Fruit fly (Drosophila melanogaster) whole organism, embryonic: ENCODE measurements around the gene Rab30.

Source experiments
- B-H2 ChIP-seq: fragments of 200-800 bp; sonication (Bioruptor generic); optimal IDR thresholded peaks from 2 replicates; lab custom pipeline; 2018; ENCODE audit warnings: missing biosample characterization, mild to moderate bottlenecking, missing genetic modification characterization
- Bgb ChIP-seq: fragments of 200-800 bp; sonication (Bioruptor generic); IDR thresholded peaks from 2 replicates; pipeline ENCODE4 v1.3.6; 2022; ENCODE audit warnings: missing biosample characterization, missing genetic modification characterization; ENCODE audit not compliant: partially characterized antibody
- CG11398 ChIP-seq: fragments of 200-800 bp; sonication (Bioruptor generic); optimal IDR thresholded peaks from 2 replicates; lab custom pipeline; 2016; ENCODE audit warnings: missing biosample characterization, missing genetic modification characterization
- CG12071 ChIP-seq: fragments of 200-800 bp; sonication (Bioruptor generic); optimal IDR thresholded peaks from 3 replicates; lab custom pipeline; 2018; ENCODE audit warnings: missing biosample characterization, mild to moderate bottlenecking, missing genetic modification characterization
- CG12236 ChIP-seq: fragments of 200-800 bp; sonication (Bioruptor generic); optimal IDR thresholded peaks from 2 replicates; lab custom pipeline; 2016; ENCODE audit warnings: missing biosample characterization, missing genetic modification characterization
- CG14860 ChIP-seq: fragments of 200-800 bp; sonication (Bioruptor generic); IDR thresholded peaks from 3 replicates; pipeline ENCODE4 v1.3.6; 2022; ENCODE audit warnings: missing biosample characterization, missing genetic modification characterization; ENCODE audit not compliant: partially characterized antibody
- CG1529 ChIP-seq: fragments of 200-800 bp; sonication (Bioruptor generic); optimal IDR thresholded peaks from 3 replicates; lab custom pipeline; 2018; ENCODE audit warnings: missing biosample characterization, missing genetic modification characterization
- CG1647 ChIP-seq: fragments of 200-800 bp; sonication (Bioruptor generic); optimal IDR thresholded peaks from 3 replicates; lab custom pipeline; 2016; ENCODE audit warnings: missing biosample characterization, missing genetic modification characterization
- CG17568 ChIP-seq: fragments of 200-800 bp; sonication (Bioruptor generic); optimal IDR thresholded peaks from 2 replicates; lab custom pipeline; 2018; ENCODE audit warnings: missing biosample characterization, mild to moderate bottlenecking, missing genetic modification characterization, moderate library complexity
- CG17829 ChIP-seq: fragments of 200-800 bp; optimal IDR thresholded peaks from 2 replicates; lab custom pipeline; 2019; ENCODE audit warnings: missing biosample characterization, mild to moderate bottlenecking, missing genetic modification characterization, moderate library complexity
- CG2120 ChIP-seq: fragments of 200-800 bp; sonication (Bioruptor generic); optimal IDR thresholded peaks from 3 replicates; lab custom pipeline; 2016; ENCODE audit warnings: missing biosample characterization, missing genetic modification characterization
- CG2678 ChIP-seq: fragments of 200-800 bp; sonication (Bioruptor generic); optimal IDR thresholded peaks from 3 replicates; lab custom pipeline; 2019; ENCODE audit warnings: missing biosample characterization, mild to moderate bottlenecking, missing genetic modification characterization, moderate library complexity
- CG2712 ChIP-seq: fragments of 200-800 bp; optimal IDR thresholded peaks from 3 replicates; lab custom pipeline; 2019; ENCODE audit warnings: missing biosample characterization, mild to moderate bottlenecking, missing genetic modification characterization, moderate library complexity
- CG32772 ChIP-seq: fragments of 200-800 bp; sonication (Bioruptor generic); IDR thresholded peaks from 2 replicates; pipeline ENCODE4 v1.3.6; 2022; ENCODE audit warnings: missing biosample characterization, missing genetic modification characterization
- CG3281 ChIP-seq: fragments of 200-800 bp; sonication (Bioruptor generic); optimal IDR thresholded peaks from 3 replicates; lab custom pipeline; 2017; ENCODE audit warnings: missing biosample characterization, mild to moderate bottlenecking, missing genetic modification characterization
- CG3838 ChIP-seq: fragments of 200-800 bp; sonication (Bioruptor generic); optimal IDR thresholded peaks from 3 replicates; lab custom pipeline; 2016; ENCODE audit warnings: missing biosample characterization, missing genetic modification characterization
- CG3847 ChIP-seq: fragments of 200-800 bp; sonication (Bioruptor generic); IDR thresholded peaks from 2 replicates; pipeline ENCODE4 v1.3.6; 2022; ENCODE audit warnings: missing biosample characterization, missing genetic modification characterization
- CG6683 ChIP-seq: fragments of 200-800 bp; sonication (Bioruptor generic); optimal IDR thresholded peaks from 2 replicates; lab custom pipeline; 2017; ENCODE audit warnings: missing biosample characterization, mild to moderate bottlenecking, missing genetic modification characterization, missing genetic modification reagents
- D ChIP-seq, 2 experiments: fragments of 200-800 bp in 1 of 2; fragments of >200 bp in 1 of 2; sonication (Bioruptor generic) in 1 of 2; optimal IDR thresholded peaks; 2 replicates in 1 of 2; 3 replicates in 1 of 2; lab custom pipeline; 2017; ENCODE audit warnings: mild to moderate bottlenecking in 1 of 2, missing biosample characterization in 1 of 2, missing genetic modification characterization in 1 of 2, missing genetic modification reagents in 1 of 2
- D19A ChIP-seq: fragments of 200-800 bp; optimal IDR thresholded peaks from 3 replicates; lab custom pipeline; 2019; ENCODE audit warnings: missing biosample characterization, mild to moderate bottlenecking, missing genetic modification characterization, moderate library complexity
- Dfd ChIP-seq, 2 experiments: fragments of >200 bp; optimal IDR thresholded peaks; 2 replicates each; lab custom pipeline; 2017; ENCODE audit warnings: missing biosample characterization in 2 of 2, missing genetic modification characterization in 2 of 2
- Dp ChIP-seq: fragments of 200-800 bp; sonication (Bioruptor generic); optimal IDR thresholded peaks from 2 replicates; lab custom pipeline; 2018; ENCODE audit warnings: missing biosample characterization, mild to moderate bottlenecking, missing genetic modification characterization, moderate library complexity
- Hr51 ChIP-seq, 2 experiments: fragments of 200-800 bp; sonication (Bioruptor generic); optimal IDR thresholded peaks; 2 replicates in 1 of 2; 3 replicates in 1 of 2; lab custom pipeline; 2016 to 2018; ENCODE audit warnings: missing biosample characterization in 2 of 2, missing genetic modification characterization in 2 of 2, mild to moderate bottlenecking in 1 of 2, moderate library complexity in 1 of 2
- NFAT ChIP-seq: fragments of 200-800 bp; sonication (Bioruptor generic); IDR thresholded peaks from 2 replicates; pipeline ENCODE4 v1.3.6; 2022; ENCODE audit warnings: missing biosample characterization, missing genetic modification characterization
- Sox100B ChIP-seq: fragments of 200-800 bp; sonication (Bioruptor generic); optimal IDR thresholded peaks from 3 replicates; lab custom pipeline; 2018; ENCODE audit warnings: missing biosample characterization, mild to moderate bottlenecking, missing genetic modification characterization
- Sox102F ChIP-seq: fragments of 200-800 bp; sonication (Bioruptor generic); optimal IDR thresholded peaks from 2 replicates; lab custom pipeline; 2018; ENCODE audit warnings: missing biosample characterization, mild to moderate bottlenecking, missing genetic modification characterization, moderate library complexity
- TFAM ChIP-seq: fragments of 200-800 bp; sonication (Bioruptor generic); optimal IDR thresholded peaks from 2 replicates; lab custom pipeline; 2017; ENCODE audit warnings: missing biosample characterization, missing genetic modification characterization, inconsistent platforms
- YL-1 ChIP-seq: fragments of 200-800 bp; sonication (Bioruptor generic); optimal IDR thresholded peaks from 3 replicates; lab custom pipeline; 2017; ENCODE audit warnings: missing biosample characterization, mild to moderate bottlenecking, missing genetic modification characterization
- corto ChIP-seq: fragments of 200-800 bp; sonication (Bioruptor generic); optimal IDR thresholded peaks from 2 replicates; lab custom pipeline; 2016; ENCODE audit warnings: missing biosample characterization, mild to moderate bottlenecking, missing genetic modification characterization, moderate library complexity
- dpn ChIP-seq, 2 experiments: fragments of 200-800 bp; sonication (Bioruptor generic); optimal IDR thresholded peaks; 3 replicates each; lab custom pipeline; 2016; ENCODE audit warnings: missing biosample characterization in 2 of 2, missing genetic modification characterization in 2 of 2
- ewg ChIP-seq: fragments of 200-800 bp; sonication (Bioruptor generic); optimal IDR thresholded peaks from 3 replicates; lab custom pipeline; 2017; ENCODE audit warnings: mild to moderate bottlenecking, missing biosample characterization, missing genetic modification reagents, missing genetic modification characterization
- exex ChIP-seq: fragments of 200-800 bp; sonication (Bioruptor generic); optimal IDR thresholded peaks from 4 replicates; lab custom pipeline; 2018; ENCODE audit warnings: missing biosample characterization, mild to moderate bottlenecking, missing genetic modification characterization, moderate library complexity
- gce ChIP-seq: fragments of 200-800 bp; sonication (Bioruptor generic); IDR thresholded peaks from 3 replicates; pipeline ENCODE4 v1.3.6; 2022; ENCODE audit warnings: missing biosample characterization, missing genetic modification characterization
- hbn ChIP-seq: fragments of 200-800 bp; sonication (Bioruptor generic); IDR thresholded peaks from 2 replicates; pipeline ENCODE4 v1.3.6; 2022; ENCODE audit warnings: missing biosample characterization, missing genetic modification characterization; ENCODE audit not compliant: partially characterized antibody
- ken ChIP-seq: fragments of 200-800 bp; sonication (Bioruptor generic); IDR thresholded peaks from 3 replicates; pipeline ENCODE4 v1.3.6; 2022; ENCODE audit warnings: missing biosample characterization, missing genetic modification characterization
- lov ChIP-seq, 2 experiments: fragments of 200-800 bp in 1 of 2; fragments of >200 bp in 1 of 2; sonication (Bioruptor generic) in 1 of 2; IDR thresholded peaks in 1 of 2; optimal IDR thresholded peaks in 1 of 2; 2 replicates in 1 of 2; 3 replicates in 1 of 2; pipeline versions ENCODE4 v1.3.6 to Lab custom; 2017 to 2022; ENCODE audit warnings: missing biosample characterization in 1 of 2, missing genetic modification characterization in 1 of 2
- nom ChIP-seq: fragments of 200-800 bp; sonication (Bioruptor generic); optimal IDR thresholded peaks from 2 replicates; lab custom pipeline; 2017; ENCODE audit warnings: missing biosample characterization, missing genetic modification characterization, mild to moderate bottlenecking, moderate library complexity, missing genetic modification reagents
- psq ChIP-seq: fragments of 200-800 bp; sonication (Bioruptor generic); optimal IDR thresholded peaks from 2 replicates; lab custom pipeline; 2017; ENCODE audit warnings: missing biosample characterization, missing genetic modification characterization
- sc ChIP-seq, 3 experiments: fragments of >200 bp in 2 of 3; fragments of 200-800 bp in 1 of 3; sonication (Bioruptor generic) in 1 of 3; optimal IDR thresholded peaks; 2 replicates in 2 of 3; 3 replicates in 1 of 3; lab custom pipeline; 2017; ENCODE audit warnings: mild to moderate bottlenecking in 1 of 3, missing biosample characterization in 1 of 3, missing genetic modification characterization in 1 of 3, missing genetic modification reagents in 1 of 3
- so ChIP-seq: fragments of 200-800 bp; sonication (Bioruptor generic); IDR thresholded peaks from 3 replicates; pipeline ENCODE4 v1.3.6; 2022; ENCODE audit warnings: missing biosample characterization, missing genetic modification characterization
- sqz ChIP-seq: fragments of 200-800 bp; sonication (Bioruptor generic); optimal IDR thresholded peaks from 3 replicates; lab custom pipeline; 2018; ENCODE audit warnings: missing biosample characterization, mild to moderate bottlenecking, missing genetic modification characterization
- tna ChIP-seq: fragments of 200-800 bp; sonication (Bioruptor generic); IDR thresholded peaks from 2 replicates; pipeline ENCODE4 v1.3.6; 2022; ENCODE audit warnings: missing biosample characterization, missing genetic modification characterization; ENCODE audit not compliant: partially characterized antibody
- usp ChIP-seq: fragments of >200 bp; optimal IDR thresholded peaks from 2 replicates; lab custom pipeline; 2017; ENCODE audit warnings: missing biosample characterization, missing genetic modification characterization
- vnd ChIP-seq: fragments of 200-800 bp; sonication (Bioruptor generic); IDR thresholded peaks from 3 replicates; pipeline ENCODE4 v1.3.6; 2022; ENCODE audit warnings: missing biosample characterization, missing genetic modification characterization; ENCODE audit not compliant: partially characterized antibody
- zen2 ChIP-seq: fragments of 200-800 bp; sonication (Bioruptor generic); IDR thresholded peaks from 3 replicates; pipeline ENCODE4 v1.3.6; 2022; ENCODE audit warnings: missing biosample characterization, missing genetic modification characterization; ENCODE audit not compliant: partially characterized antibody
- zfh2 ChIP-seq: fragments of 200-800 bp; sonication (Bioruptor generic); optimal IDR thresholded peaks from 2 replicates; lab custom pipeline; 2016; ENCODE audit warnings: missing biosample characterization, missing genetic modification characterization

Rab30 gene

dm6 chr2L:7056189-7056926 is 24.0 kb upstream of the Rab30 start, which contains the start of gene Mnn1 (continued):
- TF ChIP-seq sqz: peak; percentile 93
- no peak for TF ChIP-seq Sox100B (GFP tag; lab: Kevin White, UChicago)
- TF ChIP-seq CG1529: no peak
- TF ChIP-seq corto: no peak
- TF ChIP-seq CG2712 (tag; lab: Kevin White, UChicago): peak; percentile 47
- no peak for TF ChIP-seq CG3838 (GFP tag; lab: Kevin White, UChicago)
- peak; percentile 63 for TF ChIP-seq zfh2
- TF ChIP-seq CG11398 (GFP tag; lab: Kevin White, UChicago): peak; percentile 53
- no peak for TF ChIP-seq nom
- no peak for TF ChIP-seq so (GFP tag; lab: Robert Waterston, UW)
- TF ChIP-seq Bgb (GFP tag; lab: Robert Waterston, UW): peak; percentile 56; the same call in 1 of the 2 replicates
- peak; percentile 32 for TF ChIP-seq CG3281
- TF ChIP-seq ken: peak; percentile 64; the same call in 2 of the 3 replicates
- no peak for TF ChIP-seq CG12071
- no peak for TF ChIP-seq D19A (tag; lab: Kevin White, UChicago)
- peak; percentile 61 for TF ChIP-seq CG17829 (tag; lab: Kevin White, UChicago)
- peak; percentile 56; the same call in 1 of the 2 replicates for TF ChIP-seq CG32772 (GFP tag; lab: Robert Waterston, UW)
- TF ChIP-seq CG3847 (GFP tag; lab: Robert Waterston, UW): peak; percentile 74
- peak; percentile 98 for TF ChIP-seq Dp (GFP tag; lab: Kevin White, UChicago)
- no peak for TF ChIP-seq zen2 (GFP tag; lab: Robert Waterston, UW)
- TF ChIP-seq Dfd (GFP tag; optimal IDR thresholded peaks at IDR 0.05; lab: Kevin White, UChicago): no peak
- TF ChIP-seq Sox102F (GFP tag; lab: Kevin White, UChicago): no peak
- TF ChIP-seq CG14860 (GFP tag; lab: Robert Waterston, UW): no peak
- TF ChIP-seq exex: no peak
- no peak for TF ChIP-seq CG17568 (GFP tag; lab: Kevin White, UChicago)
- TF ChIP-seq hbn (GFP tag; lab: Robert Waterston, UW): no peak
- peak; percentile 22; the same call in 1 of the 2 replicates for TF ChIP-seq NFAT
- TF ChIP-seq lov (optimal IDR thresholded peaks at IDR 0.05; lab: Kevin White, UChicago): no peak
- 0 out of 3 replicates have a peak, but pooled peaks have one; percentile 31 for TF ChIP-seq lov (GFP tag; IDR thresholded peaks at IDR 0.05; lab: Robert Waterston, UW)
- no peak for TF ChIP-seq CG2678 (tag; lab: Kevin White, UChicago)
- peak; percentile 99 for TF ChIP-seq YL-1 (GFP tag; lab: Kevin White, UChicago)
- TF ChIP-seq CG1647 (GFP tag; lab: Kevin White, UChicago): peak; percentile 29
- no peak for TF ChIP-seq vnd (GFP tag; lab: Robert Waterston, UW)
- peak; percentile 76 for TF ChIP-seq B-H2 (GFP tag; lab: Kevin White, UChicago)
- no peak for TF ChIP-seq CG12236 (GFP tag; lab: Kevin White, UChicago)
- TF ChIP-seq ewg (GFP tag; lab: Kevin White, UChicago): no peak
- TF ChIP-seq CG2120 (GFP tag; lab: Kevin White, UChicago): peak; percentile 64
- no peak for TF ChIP-seq gce (GFP tag; lab: Robert Waterston, UW)
- peak; percentile 86 for TF ChIP-seq D (optimal IDR thresholded peaks at IDR 0.05; lab: Kevin White, UChicago)
- no peak for TF ChIP-seq D (GFP tag; optimal IDR thresholded peaks at IDR 0.05; lab: Kevin White, UChicago)
- no peak for TF ChIP-seq TFAM
- peak; percentile 26; the same call in 1 of the 2 replicates for TF ChIP-seq tna (GFP tag; lab: Robert Waterston, UW)
- no peak for TF ChIP-seq psq (GFP tag; lab: Kevin White, UChicago)
- no peak for TF ChIP-seq CG6683 (GFP tag; lab: Kevin White, UChicago)
- TF ChIP-seq usp (GFP tag; lab: Kevin White, UChicago): no peak
- TF ChIP-seq Hr51 (GFP tag; optimal IDR thresholded peaks at IDR 0.05; lab: Kevin White, UChicago): peak in 1 of 2 experiments; percentile 63
- no peak for TF ChIP-seq sc (optimal IDR thresholded peaks at IDR 0.05; lab: Kevin White, UChicago)
- TF ChIP-seq sc (GFP tag; optimal IDR thresholded peaks at IDR 0.05; lab: Kevin White, UChicago): no peak
- TF ChIP-seq dpn (GFP tag; optimal IDR thresholded peaks at IDR 0.05; lab: Kevin White, UChicago): peak; percentile 55 to 66
